Fruit fly (Drosophila melanogaster): Measurements from ENCODE around the gene CG18599.

The CG18599 gene

dm6 chr3R:18314824-18315690, 47.5 kb downstream of the CG18599 start (continued):
- peak; percentile 55 for TF ChIP-seq CG2120 (GFP tag; optimal IDR thresholded peaks at IDR 0.05)
- no peak for TF ChIP-seq CG4424 (GFP tag; optimal IDR thresholded peaks at IDR 0.05)
- TF ChIP-seq CG30403 (GFP tag; optimal IDR thresholded peaks at IDR 0.05) = no peak
- TF ChIP-seq stc (GFP tag; IDR thresholded peaks at IDR 0.05) = 0 out of 2 replicates have a peak, but pooled peaks have one; percentile 32
- TF ChIP-seq CG13424 (tag; optimal IDR thresholded peaks at IDR 0.05) = peak; percentile 32
- no peak for TF ChIP-seq luna (GFP tag; optimal IDR thresholded peaks at IDR 0.05)
- no peak for TF ChIP-seq pfk (GFP tag; optimal IDR thresholded peaks at IDR 0.05)
- no peak for TF ChIP-seq CrebB (tag; optimal IDR thresholded peaks at IDR 0.05)
- no peak for TF ChIP-seq unc-4 (GFP tag; IDR thresholded peaks at IDR 0.05; ENCODE audit: partially characterized antibody)
- no peak for TF ChIP-seq cas (GFP tag; IDR thresholded peaks at IDR 0.05)
- peak; percentile 74 for TF ChIP-seq CG9437 (GFP tag; optimal IDR thresholded peaks at IDR 0.05)
- no peak for TF ChIP-seq otp (GFP tag; IDR thresholded peaks at IDR 0.05)
- TF ChIP-seq ham (GFP tag; IDR thresholded peaks at IDR 0.05) = no peak
- TF ChIP-seq grau (tag; optimal IDR thresholded peaks at IDR 0.05) = peak; percentile 46
- TF ChIP-seq tap (tag; optimal IDR thresholded peaks at IDR 0.05) = no peak
- TF ChIP-seq CG4282 (GFP tag; optimal IDR thresholded peaks at IDR 0.05) = no peak
- peak; percentile 28 for TF ChIP-seq D19A (tag; optimal IDR thresholded peaks at IDR 0.05)
- TF ChIP-seq sim (GFP tag; IDR thresholded peaks at IDR 0.05) = no peak
- TF ChIP-seq Dbx (GFP tag; IDR thresholded peaks at IDR 0.05) = peak; percentile 43; the same call in 1 of the 3 replicates
- TF ChIP-seq vfl (GFP tag; optimal IDR thresholded peaks at IDR 0.05) = peak; percentile 5
- TF ChIP-seq CG5245 (GFP tag; optimal IDR thresholded peaks at IDR 0.05) = no peak
- no peak for TF ChIP-seq aop (GFP tag; IDR thresholded peaks at IDR 0.05)
- TF ChIP-seq CG4854 (GFP tag; optimal IDR thresholded peaks at IDR 0.05) = no peak
- TF ChIP-seq Taf1 (GFP tag; IDR thresholded peaks at IDR 0.05) = no peak
- no peak for TF ChIP-seq emc (GFP tag; optimal IDR thresholded peaks at IDR 0.05)
- TF ChIP-seq CG13775 (GFP tag; optimal IDR thresholded peaks at IDR 0.05) = no peak
- TF ChIP-seq E2f2 (GFP tag; IDR thresholded peaks at IDR 0.05) = no peak; the same call in 1 of the 2 replicates
- peak; percentile 45; the same call in 1 of the 2 replicates for TF ChIP-seq CG17328 (GFP tag; IDR thresholded peaks at IDR 0.05)
- no peak for TF ChIP-seq CG33557 (GFP tag; optimal IDR thresholded peaks at IDR 0.05)
- no peak for TF ChIP-seq CG10462 (GFP tag; optimal IDR thresholded peaks at IDR 0.05)
- no peak for TF ChIP-seq Hr78 (GFP tag; optimal IDR thresholded peaks at IDR 0.05)
- TF ChIP-seq Atf6 (GFP tag; IDR thresholded peaks at IDR 0.05) = peak; percentile 46; the same call in 1 of the 2 replicates
- TF ChIP-seq CG10366 (GFP tag; IDR thresholded peaks at IDR 0.05) = no peak
- TF ChIP-seq C15 (GFP tag; IDR thresholded peaks at IDR 0.05) = no peak
- TF ChIP-seq repo (GFP tag; optimal IDR thresholded peaks at IDR 0.05) = no peak
- no peak for TF ChIP-seq ewg (GFP tag; optimal IDR thresholded peaks at IDR 0.05)
- TF ChIP-seq kni (GFP tag; optimal IDR thresholded peaks at IDR 0.05) = no peak
- peak; percentile 42 for TF ChIP-seq CG15514 (GFP tag; optimal IDR thresholded peaks at IDR 0.05)
- TF ChIP-seq CG1233 (GFP tag; optimal IDR thresholded peaks at IDR 0.05) = no peak
- TF ChIP-seq CG18011 (GFP tag; optimal IDR thresholded peaks at IDR 0.05) = peak; percentile 14
- peak; percentile 60 for TF ChIP-seq gem (tag; optimal IDR thresholded peaks at IDR 0.05)
- no peak for TF ChIP-seq Dref (GFP tag; IDR thresholded peaks at IDR 0.05)
- TF ChIP-seq ro (GFP tag; IDR thresholded peaks at IDR 0.05) = no peak
- TF ChIP-seq CG9932 (GFP tag; IDR thresholded peaks at IDR 0.05) = peak; percentile 40
- TF ChIP-seq Mrtf (GFP tag; IDR thresholded peaks at IDR 0.05) = 0 out of 3 replicates have a peak, but pooled peaks have one; percentile 34
- 0 out of 2 replicates have a peak, but pooled peaks have one; percentile 22 for TF ChIP-seq CG4730 (GFP tag; IDR thresholded peaks at IDR 0.05)
- TF ChIP-seq Hmr (GFP tag; optimal IDR thresholded peaks at IDR 0.05) = peak; percentile 45
- TF ChIP-seq nerfin-2 (GFP tag; IDR thresholded peaks at IDR 0.05; ENCODE audit: partially characterized antibody) = no peak
- TF ChIP-seq CG31224 (GFP tag; IDR thresholded peaks at IDR 0.05) = peak; percentile 41; the same call in 1 of the 2 replicates

All from whole organism, embryonic.